Worm (Caenorhabditis elegans): Measurements from ENCODE around the gene C23H4.8.

DNA sequence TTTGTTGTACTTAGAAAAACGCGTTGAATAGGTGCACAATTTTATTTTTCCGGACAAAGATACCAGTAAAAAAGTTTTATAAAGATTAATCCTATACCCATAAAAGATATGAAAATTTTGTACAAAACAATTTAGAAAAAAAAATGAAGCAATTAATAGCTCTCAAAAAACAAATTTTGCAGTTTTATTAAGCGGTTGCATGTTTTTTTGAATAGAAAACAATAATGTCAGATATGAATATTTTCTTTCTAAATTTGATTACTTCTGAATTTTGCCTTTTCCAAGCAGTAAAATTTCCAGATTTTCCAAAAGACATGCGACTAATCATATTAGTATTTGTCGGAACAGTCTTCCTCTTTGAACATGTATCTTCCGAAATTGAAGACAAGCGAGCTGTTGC is at the start of gene C23H4.8:
- TF ChIP-seq lin-13 (GFP tag; optimal IDR thresholded peaks at IDR 0.05) (no peak), nhr-25 (tag; optimal IDR thresholded peaks at IDR 0.05; ENCODE audit: borderline replicate concordance, insufficient read depth) (no peak), Y5F2A.4 (GFP tag; optimal IDR thresholded peaks at IDR 0.05) (no peak), nhr-76 (tag; optimal IDR thresholded peaks at IDR 0.05) (no peak), ama-1 (optimal IDR thresholded peaks at IDR 0.05) (no peak), fos-1 (tag; optimal IDR thresholded peaks at IDR 0.05) (no peak), lin-1 (GFP tag; IDR thresholded peaks at IDR 0.05) (no peak), dpl-1 (GFP tag; optimal IDR thresholded peaks at IDR 0.05) (no peak), pha-4 (GFP tag; IDR thresholded peaks at IDR 0.05) (no peak), pha-4 (tag; optimal IDR thresholded peaks at IDR 0.05) (no peak), R02D3.7 (tag; optimal IDR thresholded peaks at IDR 0.05) (no peak), lsy-2 (tag; optimal IDR thresholded peaks at IDR 0.05) (no peak)
